Worm (Caenorhabditis elegans) whole organism, early embryonic: ENCODE data around the gene gst-39.
"Not testable (repeated sequence)": the region's sequence is repeated elsewhere in the genome, so short reads cannot be mapped to it uniquely, and the experiment has no call there.

ENCODE experiments used
- B0310.2 ChIP-seq: sonication (generic microtip); optimal IDR thresholded peaks from 2 replicates; lab custom pipeline; 2016; ENCODE audit warnings: mild to moderate bottlenecking, missing genetic modification characterization, missing compliant biosample characterization
- ama-1 ChIP-seq: fragments of 150-350 bp; optimal IDR thresholded peaks from 2 replicates; lab custom pipeline; 2014
- ceh-13 ChIP-seq: fragments of 200-800 bp; sonication (Bioruptor generic); optimal IDR thresholded peaks from 2 replicates; lab custom pipeline; 2018; ENCODE audit warnings: mild to moderate bottlenecking, missing genetic modification characterization, missing compliant biosample characterization
- ceh-36 ChIP-seq: sonication (generic microtip); optimal IDR thresholded peaks from 2 replicates; lab custom pipeline; 2016; ENCODE audit warnings: missing genetic modification characterization, inconsistent platforms, missing compliant biosample characterization
- ets-7 ChIP-seq: sonication (generic microtip); optimal IDR thresholded peaks from 2 replicates; lab custom pipeline; 2016; ENCODE audit warnings: missing genotype, missing genetic modification characterization, missing compliant biosample characterization
- flt-1 ChIP-seq: fragments of 200-800 bp; sonication (Bioruptor generic); IDR thresholded peaks from 2 replicates; pipeline ENCODE4 v1.3.6; 2022; ENCODE audit warnings: missing genetic modification characterization, missing compliant biosample characterization
- hmg-4 ChIP-seq: fragments of 200-800 bp; sonication (Bioruptor generic); optimal IDR thresholded peaks from 2 replicates; lab custom pipeline; 2018; ENCODE audit warnings: mild to moderate bottlenecking, missing genetic modification characterization, missing compliant biosample characterization
- hnd-1 ChIP-seq: sonication (generic microtip); optimal IDR thresholded peaks from 2 replicates; lab custom pipeline; 2016; ENCODE audit warnings: missing genetic modification characterization, missing compliant biosample characterization
- pes-1 ChIP-seq: fragments of 200-800 bp; sonication (Bioruptor generic); IDR thresholded peaks from 2 replicates; pipeline ENCODE4 v1.3.6; 2022; ENCODE audit warnings: missing genetic modification reagents, missing genetic modification characterization, missing compliant biosample characterization
- scrt-1 ChIP-seq: fragments of 200-800 bp; sonication (Bioruptor generic); IDR thresholded peaks from 2 replicates; pipeline ENCODE4 v1.3.6; 2022; ENCODE audit warnings: missing genetic modification characterization, missing compliant biosample characterization
- sea-1 ChIP-seq: fragments of 200-800 bp; sonication (Bioruptor generic); conservative IDR thresholded peaks from 2 replicates; pipeline ENCODE4 v1.3.6; 2022; ENCODE audit warnings: missing genetic modification characterization, missing compliant biosample characterization
- tbx-11 ChIP-seq: fragments of 200-800 bp; sonication (Bioruptor generic); IDR thresholded peaks from 2 replicates; pipeline ENCODE4 v1.3.6; 2022; ENCODE audit warnings: missing genetic modification characterization, missing compliant biosample characterization
- tbx-37 ChIP-seq: fragments of 200-800 bp; sonication (Bioruptor generic); conservative IDR thresholded peaks from 2 replicates; pipeline ENCODE4 v1.3.6; 2022; ENCODE audit warnings: missing genetic modification reagents, missing genetic modification characterization, missing compliant biosample characterization
- tra-4 ChIP-seq: sonication (generic microtip); optimal IDR thresholded peaks from 2 replicates; lab custom pipeline; 2017; ENCODE audit warnings: missing genetic modification characterization, missing compliant biosample characterization

DNA sequence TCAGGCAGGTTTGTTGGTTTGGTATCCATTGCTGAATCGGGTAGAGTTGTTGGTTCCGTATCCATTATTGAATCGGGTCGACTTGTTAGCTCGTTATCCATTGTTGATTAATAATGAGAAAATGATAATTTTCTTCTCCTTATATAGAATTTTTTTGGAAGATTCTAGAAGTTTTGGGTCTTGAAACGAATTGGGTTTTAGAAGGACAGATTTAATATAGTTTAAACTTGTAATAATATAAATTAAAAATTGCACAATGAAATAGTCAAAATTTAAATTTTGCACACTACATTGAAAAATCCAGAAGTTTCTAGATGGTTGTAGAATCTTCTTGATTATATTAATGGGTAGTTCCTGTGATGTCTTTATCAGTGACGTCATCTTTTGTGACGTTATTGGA, 30.8 kb downstream of the gst-39 start, which contains the start of gene Y53F4B.26:
- TF ChIP-seq B0310.2 (tag; lab: Kevin White, UChicago); scrt-1 (GFP tag; lab: Robert Waterston, UW); ama-1 (lab: Kevin White, UChicago); tbx-11 (GFP tag; lab: Robert Waterston, UW); flt-1 (GFP tag; lab: Robert Waterston, UW); pes-1 (GFP tag; lab: Robert Waterston, UW); hnd-1 (tag; lab: Kevin White, UChicago); hmg-4 (GFP tag; lab: Kevin White, UChicago); ceh-13; tbx-37; ceh-36 (tag; lab: Kevin White, UChicago); ets-7; sea-1 (GFP tag; lab: Robert Waterston, UW); tra-4 (tag; lab: Kevin White, UChicago): not testable (repeated sequence)
